Worm (Caenorhabditis elegans) whole organism, L4 larva: ENCODE data around the gene T28D9.4.

Experiments used
- D1046.2 ChIP-seq: fragments of 200-800 bp; sonication (Bioruptor generic); IDR thresholded peaks from 2 replicates; pipeline ENCODE4 v1.3.6; 2022; ENCODE audit warnings: missing genetic modification characterization, missing compliant biosample characterization
- F26F4.8 ChIP-seq: fragments of 200-800 bp; sonication (Bioruptor generic); conservative IDR thresholded peaks from 2 replicates; pipeline ENCODE4 v1.3.6; 2022; ENCODE audit warnings: missing genetic modification characterization, missing compliant biosample characterization
- F44E2.7 ChIP-seq: fragments of 200-800 bp; sonication (Bioruptor generic); IDR thresholded peaks from 2 replicates; pipeline ENCODE4 v2.1.2; 2022; ENCODE audit warnings: missing genetic modification characterization, missing compliant biosample characterization
- T20F7.1 ChIP-seq: fragments of 200-800 bp; sonication (Bioruptor generic); optimal IDR thresholded peaks from 2 replicates; lab custom pipeline; 2018; ENCODE audit warnings: mild to moderate bottlenecking, missing genetic modification characterization, missing compliant biosample characterization
- T26A8.4 ChIP-seq: fragments of 200-800 bp; sonication (Bioruptor generic); IDR thresholded peaks from 2 replicates; pipeline ENCODE4 v1.3.6; 2022; ENCODE audit warnings: missing genetic modification characterization, missing compliant biosample characterization
- Y105C5A.15 ChIP-seq: fragments of 200-800 bp; sonication (Bioruptor generic); IDR thresholded peaks from 2 replicates; pipeline ENCODE4 v1.3.6; 2022; ENCODE audit warnings: missing genetic modification characterization, missing compliant biosample characterization
- Y5F2A.4 ChIP-seq: fragments of 200-800 bp; sonication (Bioruptor generic); optimal IDR thresholded peaks from 2 replicates; lab custom pipeline; 2018; ENCODE audit warnings: mild to moderate bottlenecking, missing genetic modification characterization, missing compliant biosample characterization
- arid-1 ChIP-seq: fragments of 200-800 bp; sonication (Bioruptor generic); conservative IDR thresholded peaks from 2 replicates; pipeline ENCODE4 v1.3.6; 2022; ENCODE audit warnings: missing genetic modification reagents, missing genetic modification characterization, missing compliant biosample characterization
- ceh-62 ChIP-seq: sonication (generic microtip); optimal IDR thresholded peaks from 2 replicates; lab custom pipeline; 2017; ENCODE audit warnings: missing biosample characterization, missing genetic modification characterization
- ceh-82 ChIP-seq: sonication (generic microtip); optimal IDR thresholded peaks from 2 replicates; lab custom pipeline; 2017; ENCODE audit warnings: missing biosample characterization, missing genetic modification characterization
- ces-1 ChIP-seq: fragments of 150-350 bp; sonication (generic microtip); optimal IDR thresholded peaks from 4 replicates; lab custom pipeline; 2014; ENCODE audit warnings: missing biosample characterization, missing genetic modification reagents, missing genetic modification characterization
- cey-2 ChIP-seq: sonication (generic microtip); optimal IDR thresholded peaks from 3 replicates; lab custom pipeline; 2017; ENCODE audit warnings: missing genetic modification characterization, mild to moderate bottlenecking, missing compliant biosample characterization, antibody characterized with exemption, borderline replicate concordance; ENCODE audit not compliant: insufficient read depth
- ctbp-1 ChIP-seq: fragments of 200-800 bp; sonication (Bioruptor generic); IDR thresholded peaks from 2 replicates; pipeline ENCODE4 v1.3.6; 2022; ENCODE audit warnings: missing genetic modification reagents, missing genetic modification characterization, missing compliant biosample characterization
- daf-16 ChIP-seq, 3 experiments: sonication (generic microtip); optimal IDR thresholded peaks; 2 replicates each; lab custom pipeline; 2016 to 2017; ENCODE audit warnings: missing genetic modification characterization in 3 of 3, missing genetic modification reagents in 3 of 3, mild to moderate bottlenecking in 2 of 3, missing compliant biosample characterization in 2 of 3, missing biosample characterization in 1 of 3, moderate library complexity in 1 of 3
- dmd-8 ChIP-seq: fragments of 200-800 bp; sonication (Bioruptor generic); IDR thresholded peaks from 2 replicates; pipeline ENCODE4 v1.3.6; 2022; ENCODE audit warnings: missing genetic modification characterization, missing compliant biosample characterization
- dmd-9 ChIP-seq: fragments of 200-800 bp; sonication (Bioruptor generic); IDR thresholded peaks from 2 replicates; pipeline ENCODE4 v1.3.6; 2022; ENCODE audit warnings: missing genetic modification reagents, missing genetic modification characterization, missing compliant biosample characterization
- egl-43 ChIP-seq: fragments of 200-800 bp; sonication (Bioruptor generic); IDR thresholded peaks from 2 replicates; pipeline ENCODE4 v1.3.6; 2022; ENCODE audit warnings: missing genetic modification reagents, missing genetic modification characterization, missing compliant biosample characterization
- fkh-10 ChIP-seq: fragments of 150-350 bp; optimal IDR thresholded peaks from 2 replicates; lab custom pipeline; 2014; ENCODE audit warnings: missing biosample characterization, missing genetic modification reagents, missing genetic modification characterization
- hif-1 ChIP-seq, 2 experiments: sonication (generic microtip); optimal IDR thresholded peaks; 2 replicates each; lab custom pipeline; 2016 to 2017; ENCODE audit warnings: missing compliant biosample characterization in 2 of 2, missing genetic modification characterization in 2 of 2, missing genetic modification reagents in 2 of 2, missing genotype in 2 of 2, mild to moderate bottlenecking in 1 of 2
- hlh-11 ChIP-seq: fragments of 200-800 bp; sonication (Bioruptor generic); optimal IDR thresholded peaks from 2 replicates; lab custom pipeline; 2018; ENCODE audit warnings: mild to moderate bottlenecking, missing genetic modification characterization, missing compliant biosample characterization
- jun-1 ChIP-seq: fragments of 150-350 bp; optimal IDR thresholded peaks from 2 replicates; lab custom pipeline; 2014; ENCODE audit warnings: missing biosample characterization, missing genetic modification reagents, missing genetic modification characterization
- lim-7 ChIP-seq: fragments of 200-800 bp; sonication (Bioruptor generic); IDR thresholded peaks from 2 replicates; pipeline ENCODE4 v1.3.6; 2022; ENCODE audit warnings: missing genetic modification characterization, missing compliant biosample characterization
- lin-15B ChIP-seq: fragments of 150-350 bp; sonication (generic microtip); optimal IDR thresholded peaks from 3 replicates; lab custom pipeline; 2014; ENCODE audit warnings: missing biosample characterization, missing genetic modification characterization
- lin-29 ChIP-seq: fragments of 200-800 bp; sonication (Bioruptor generic); IDR thresholded peaks from 2 replicates; pipeline ENCODE4 v1.3.6; 2022; ENCODE audit warnings: missing genetic modification reagents, missing genetic modification characterization, missing compliant biosample characterization
- madf-5 ChIP-seq, 2 experiments: fragments of 200-800 bp; sonication (Bioruptor generic); IDR thresholded peaks; 2 replicates each; pipeline ENCODE4 v1.3.6; 2022; ENCODE audit warnings: missing compliant biosample characterization in 2 of 2, missing genetic modification characterization in 2 of 2
- mdl-1 ChIP-seq, 2 experiments: fragments of 150-350 bp in 1 of 2; sonication (generic microtip) in 1 of 2; optimal IDR thresholded peaks; 2 replicates each; lab custom pipeline; 2014 to 2017; ENCODE audit warnings: missing biosample characterization in 2 of 2, missing genetic modification characterization in 2 of 2
- mdt-29 ChIP-seq: fragments of 200-800 bp; sonication (Bioruptor generic); IDR thresholded peaks from 2 replicates; pipeline ENCODE4 v1.3.6; 2022; ENCODE audit warnings: missing genetic modification reagents, missing genetic modification characterization, missing compliant biosample characterization
- mxl-2 ChIP-seq: fragments of 200-800 bp; sonication (Bioruptor generic); conservative IDR thresholded peaks from 2 replicates; pipeline ENCODE4 v1.3.6; 2022; ENCODE audit warnings: missing genetic modification reagents, missing genetic modification characterization, missing compliant biosample characterization
- mxl-3 ChIP-seq: fragments of 200-800 bp; sonication (Bioruptor generic); optimal IDR thresholded peaks from 2 replicates; lab custom pipeline; 2018; ENCODE audit warnings: mild to moderate bottlenecking, missing genetic modification characterization, missing compliant biosample characterization
- nhr-11 ChIP-seq: fragments of 150-350 bp; optimal IDR thresholded peaks from 2 replicates; lab custom pipeline; 2014; ENCODE audit warnings: missing biosample characterization, missing genetic modification characterization
- nhr-111 ChIP-seq: fragments of 200-800 bp; sonication (Bioruptor generic); optimal IDR thresholded peaks from 2 replicates; lab custom pipeline; 2018; ENCODE audit warnings: mild to moderate bottlenecking, missing genetic modification characterization, missing compliant biosample characterization
- nhr-25 ChIP-seq: sonication (generic microtip); optimal IDR thresholded peaks from 2 replicates; lab custom pipeline; 2017; ENCODE audit warnings: missing genetic modification characterization, mild to moderate bottlenecking, missing compliant biosample characterization, antibody characterized with exemption, moderate library complexity, borderline replicate concordance; ENCODE audit not compliant: insufficient read depth
- nhr-28 ChIP-seq: fragments of 150-350 bp; optimal IDR thresholded peaks from 2 replicates; lab custom pipeline; 2014; ENCODE audit warnings: missing biosample characterization, missing genetic modification characterization
- nhr-41 ChIP-seq: fragments of 200-800 bp; sonication (Bioruptor generic); IDR thresholded peaks from 2 replicates; pipeline ENCODE4 v1.3.6; 2022; ENCODE audit warnings: missing genetic modification reagents, missing genetic modification characterization, missing compliant biosample characterization
- nhr-48 ChIP-seq: sonication (generic microtip); optimal IDR thresholded peaks from 2 replicates; lab custom pipeline; 2016; ENCODE audit warnings: mild to moderate bottlenecking, missing genetic modification characterization, missing compliant biosample characterization
- nhr-77 ChIP-seq: fragments of 150-350 bp; optimal IDR thresholded peaks from 2 replicates; lab custom pipeline; 2014; ENCODE audit warnings: missing biosample characterization, missing genetic modification characterization
- pha-4 ChIP-seq, 2 experiments: fragments of 150-350 bp in 1 of 2; fragments of 200-800 bp in 1 of 2; sonication (Bioruptor generic) in 1 of 2; IDR thresholded peaks in 1 of 2; optimal IDR thresholded peaks in 1 of 2; 2 replicates each; pipeline versions ENCODE4 v1.3.6 to Lab custom; 2014 to 2022; ENCODE audit warnings: missing genetic modification characterization in 2 of 2, missing genetic modification reagents in 2 of 2, missing biosample characterization in 1 of 2, missing compliant biosample characterization in 1 of 2
- php-3 ChIP-seq: fragments of 200-800 bp; sonication (Bioruptor generic); IDR thresholded peaks from 2 replicates; pipeline ENCODE4 v1.3.6; 2022; ENCODE audit warnings: missing genetic modification reagents, missing genetic modification characterization, missing compliant biosample characterization
- pqm-1 ChIP-seq: sonication (generic microtip); optimal IDR thresholded peaks from 2 replicates; lab custom pipeline; 2017; ENCODE audit warnings: missing biosample characterization, missing genetic modification characterization
- saeg-2 ChIP-seq: fragments of 200-800 bp; sonication (Bioruptor generic); IDR thresholded peaks from 2 replicates; pipeline ENCODE4 v1.3.6; 2022; ENCODE audit warnings: missing genetic modification reagents, missing genetic modification characterization, missing compliant biosample characterization
- set-16 ChIP-seq: fragments of 200-800 bp; sonication (Bioruptor generic); IDR thresholded peaks from 2 replicates; pipeline ENCODE4 v1.3.6; 2022; ENCODE audit warnings: missing genetic modification reagents, missing genetic modification characterization, missing compliant biosample characterization
- unc-130 ChIP-seq: sonication (generic microtip); optimal IDR thresholded peaks from 2 replicates; lab custom pipeline; 2016; ENCODE audit warnings: missing genetic modification reagents, missing genetic modification characterization, missing compliant biosample characterization
- unc-39 ChIP-seq: sonication (generic microtip); optimal IDR thresholded peaks from 2 replicates; lab custom pipeline; 2017; ENCODE audit warnings: missing biosample characterization, missing genetic modification characterization
- unc-62 ChIP-seq, 3 experiments: fragments of 150-350 bp in 1 of 3; sonication (generic microtip); optimal IDR thresholded peaks in 2 of 3; peaks in 1 of 3; 1 replicate in 1 of 3; 2 replicates in 2 of 3; lab custom pipeline; 2014 to 2017; ENCODE audit warnings: missing biosample characterization in 3 of 3, missing genetic modification characterization in 3 of 3, missing genetic modification reagents in 3 of 3, missing genotype in 1 of 3
- vab-7 ChIP-seq: fragments of 200-800 bp; sonication (Bioruptor generic); IDR thresholded peaks from 2 replicates; pipeline ENCODE4 v1.3.6; 2022; ENCODE audit warnings: missing genetic modification reagents, missing genetic modification characterization, missing compliant biosample characterization
- zip-11 ChIP-seq: fragments of 200-800 bp; sonication (Bioruptor generic); IDR thresholded peaks from 2 replicates; pipeline ENCODE4 v1.3.6; 2022; ENCODE audit warnings: missing genetic modification characterization, missing compliant biosample characterization
- zip-2 ChIP-seq: fragments of 150-350 bp; optimal IDR thresholded peaks from 2 replicates; lab custom pipeline; 2014; ENCODE audit warnings: missing biosample characterization, missing genetic modification characterization
- ztf-11 ChIP-seq: fragments of 150-350 bp; optimal IDR thresholded peaks from 2 replicates; lab custom pipeline; 2014; ENCODE audit warnings: missing biosample characterization, missing genetic modification characterization

Gene T28D9.4

ce11 chrII:6491817-6492452 lies 15.2 kb downstream of the T28D9.4 start, which contains the start of the genes T28D9.11 and T28D9.1 (continued):
- TF ChIP-seq cey-2 (tag; lab: Kevin White, UChicago) (no peak), mxl-2 (GFP tag; lab: Robert Waterston, UW) (no peak), set-16 (peak; percentile 97), unc-130 (no peak), pha-4 (GFP tag; IDR thresholded peaks at IDR 0.05; lab: Robert Waterston, UW) (no peak), pha-4 (tag; optimal IDR thresholded peaks at IDR 0.05; lab: Kevin White, UChicago) (no peak), nhr-48 (peak; percentile 8), arid-1 (GFP tag; lab: Robert Waterston, UW) (no peak), F26F4.8 (no peak), ceh-82 (tag; lab: Kevin White, UChicago) (no peak), dmd-8 (GFP tag; lab: Robert Waterston, UW) (no peak), lin-15B (no peak), F44E2.7 (GFP tag; lab: Robert Waterston, UW) (0 out of 2 replicates have a peak, but pooled peaks have one; percentile 56), pqm-1 (tag; lab: Kevin White, UChicago) (no peak), Y5F2A.4 (no peak), jun-1 (tag; lab: Kevin White, UChicago) (no peak), nhr-77 (tag; lab: Kevin White, UChicago) (no peak), nhr-11 (tag; lab: Kevin White, UChicago) (peak; percentile 49), mdt-29 (no peak), fkh-10 (GFP tag; lab: Kevin White, UChicago) (peak; percentile 77), lim-7 (GFP tag; lab: Robert Waterston, UW) (peak; percentile 71), zip-2 (tag; lab: Kevin White, UChicago) (no peak), nhr-111 (GFP tag; lab: Kevin White, UChicago) (no peak), nhr-25 (tag; lab: Kevin White, UChicago) (no peak), vab-7 (GFP tag; lab: Robert Waterston, UW) (peak; percentile 41; the same call in 1 of the 2 replicates), ctbp-1 (GFP tag; lab: Robert Waterston, UW) (peak; percentile 73), dmd-9 (GFP tag; lab: Robert Waterston, UW) (no peak), mxl-3 (peak; percentile 69), ceh-62 (tag; lab: Kevin White, UChicago) (no peak), ztf-11 (no peak), D1046.2 (GFP tag; lab: Robert Waterston, UW) (0 out of 2 replicates have a peak, but pooled peaks have one; percentile 35), madf-5 (GFP tag; IDR thresholded peaks at IDR 0.05; lab: Robert Waterston, UW) (0 out of 4 replicates have a peak, but pooled peaks of 1 of the 2 experiments have one; percentile 32), zip-11 (GFP tag; lab: Robert Waterston, UW) (no peak), daf-16 (GFP tag; optimal IDR thresholded peaks at IDR 0.05; lab: Kevin White, UChicago) (no peak), daf-16 (tag; optimal IDR thresholded peaks at IDR 0.05; lab: Kevin White, UChicago) (no peak), unc-62 (GFP tag; optimal IDR thresholded peaks at IDR 0.05 in 1 of 2; lab: Kevin White, UChicago) (peak in 1 of 2 experiments; percentile 48), unc-62 (tag; optimal IDR thresholded peaks at IDR 0.05; lab: Kevin White, UChicago) (no peak), saeg-2 (no peak), T26A8.4 (GFP tag; lab: Robert Waterston, UW) (0 out of 2 replicates have a peak, but pooled peaks have one; percentile 40), hif-1 (tag; optimal IDR thresholded peaks at IDR 0.05; lab: Kevin White, UChicago) (peak in 1 of 2 experiments; percentile 58), egl-43 (GFP tag; lab: Robert Waterston, UW) (peak; percentile 82), nhr-28 (tag; lab: Kevin White, UChicago) (no peak), Y105C5A.15 (GFP tag; lab: Robert Waterston, UW) (no peak), ces-1 (no peak), mdl-1 (tag; optimal IDR thresholded peaks at IDR 0.05; lab: Kevin White, UChicago) (peak in 1 of 2 experiments; percentile 27), T20F7.1 (GFP tag; lab: Kevin White, UChicago) (no peak), hlh-11 (tag; lab: Kevin White, UChicago) (peak; percentile 77), php-3 (GFP tag; lab: Robert Waterston, UW) (0 out of 2 replicates have a peak, but pooled peaks have one; percentile 36), nhr-41 (no peak), lin-29 (GFP tag; lab: Robert Waterston, UW) (no peak), unc-39 (tag; lab: Kevin White, UChicago) (no peak)
